Fruit fly (Drosophila melanogaster) whole organism, embryonic: ENCODE measurements around the gene Pp2C1.
A peak's percentile ranks its signal among the peaks of the same experiment; 100 is the strongest.

Source experiments
- BEAF-32 ChIP-seq: fragments of 200-800 bp; sonication (Bioruptor generic); optimal IDR thresholded peaks from 3 replicates; lab custom pipeline; 2017; ENCODE audit warnings: missing biosample characterization, missing genetic modification characterization, mild to moderate bottlenecking, moderate library complexity, missing genetic modification reagents
- CG11695 ChIP-seq: fragments of 200-800 bp; sonication (Bioruptor generic); IDR thresholded peaks from 3 replicates; pipeline ENCODE4 v1.3.6; 2022; ENCODE audit warnings: missing biosample characterization, missing genetic modification characterization
- CG13296 ChIP-seq: fragments of 200-800 bp; sonication (Bioruptor generic); optimal IDR thresholded peaks from 3 replicates; lab custom pipeline; 2018; ENCODE audit warnings: missing biosample characterization, mild to moderate bottlenecking, missing genetic modification characterization
- CG17568 ChIP-seq: fragments of 200-800 bp; sonication (Bioruptor generic); optimal IDR thresholded peaks from 2 replicates; lab custom pipeline; 2018; ENCODE audit warnings: missing biosample characterization, mild to moderate bottlenecking, missing genetic modification characterization, moderate library complexity
- CG17912 ChIP-seq: fragments of 200-800 bp; sonication (Bioruptor generic); optimal IDR thresholded peaks from 2 replicates; lab custom pipeline; 2018; ENCODE audit warnings: missing biosample characterization, mild to moderate bottlenecking, missing genetic modification characterization
- CG34422 ChIP-seq: fragments of 200-800 bp; sonication (Bioruptor generic); IDR thresholded peaks from 3 replicates; pipeline ENCODE4 v1.3.6; 2022; ENCODE audit warnings: missing biosample characterization, missing genetic modification characterization
- CG3995 ChIP-seq: fragments of 200-800 bp; sonication (Bioruptor generic); optimal IDR thresholded peaks from 3 replicates; lab custom pipeline; 2016; ENCODE audit warnings: missing biosample characterization, missing genetic modification characterization
- CG5245 ChIP-seq: fragments of 200-800 bp; sonication (Bioruptor generic); optimal IDR thresholded peaks from 3 replicates; lab custom pipeline; 2016; ENCODE audit warnings: missing biosample characterization, missing genetic modification characterization
- CG8281 ChIP-seq: fragments of 200-800 bp; sonication (Bioruptor generic); optimal IDR thresholded peaks from 2 replicates; lab custom pipeline; 2018; ENCODE audit warnings: missing biosample characterization, mild to moderate bottlenecking, missing genetic modification characterization, moderate library complexity
- CG8924 ChIP-seq: fragments of 200-800 bp; optimal IDR thresholded peaks from 3 replicates; lab custom pipeline; 2019; ENCODE audit warnings: missing biosample characterization, mild to moderate bottlenecking, missing genetic modification characterization, moderate library complexity
- CG9437 ChIP-seq: fragments of 200-800 bp; sonication (Bioruptor generic); optimal IDR thresholded peaks from 2 replicates; lab custom pipeline; 2018; ENCODE audit warnings: missing biosample characterization, mild to moderate bottlenecking, missing genetic modification characterization
- CG9797 ChIP-seq: fragments of 200-800 bp; sonication (Bioruptor generic); optimal IDR thresholded peaks from 3 replicates; lab custom pipeline; 2018; ENCODE audit warnings: missing biosample characterization, mild to moderate bottlenecking, missing genetic modification characterization
- CHES-1-like ChIP-seq: fragments of 200-800 bp; sonication (Bioruptor generic); optimal IDR thresholded peaks from 2 replicates; lab custom pipeline; 2016; ENCODE audit warnings: missing biosample characterization, missing genetic modification characterization
- CoRest ChIP-seq: fragments of 200-800 bp; sonication (Bioruptor generic); optimal IDR thresholded peaks from 3 replicates; lab custom pipeline; 2018; ENCODE audit warnings: missing biosample characterization, mild to moderate bottlenecking, missing genetic modification characterization, moderate library complexity
- Dp ChIP-seq: fragments of 200-800 bp; sonication (Bioruptor generic); optimal IDR thresholded peaks from 2 replicates; lab custom pipeline; 2018; ENCODE audit warnings: missing biosample characterization, mild to moderate bottlenecking, missing genetic modification characterization, moderate library complexity
- E2f2 ChIP-seq: fragments of 200-800 bp; sonication (Bioruptor generic); IDR thresholded peaks from 2 replicates; pipeline ENCODE4 v1.3.6; 2022; ENCODE audit warnings: missing biosample characterization, missing genetic modification characterization
- Elba2 ChIP-seq: fragments of 200-800 bp; sonication (Bioruptor generic); optimal IDR thresholded peaks from 3 replicates; lab custom pipeline; 2016; ENCODE audit warnings: missing biosample characterization, missing genetic modification characterization
- H15 ChIP-seq: fragments of 200-800 bp; sonication (Bioruptor generic); IDR thresholded peaks from 3 replicates; pipeline ENCODE4 v1.3.6; 2022; ENCODE audit warnings: missing biosample characterization, missing genetic modification characterization
- Lhr ChIP-seq: fragments of 200-800 bp; sonication (Bioruptor generic); optimal IDR thresholded peaks from 3 replicates; lab custom pipeline; 2017; ENCODE audit warnings: mild to moderate bottlenecking, missing biosample characterization, missing genetic modification reagents, missing genetic modification characterization
- Med ChIP-seq: fragments of 200-800 bp; sonication (Bioruptor generic); peaks from one replicate; lab custom pipeline; 2016; ENCODE audit warnings: missing biosample characterization, missing genetic modification characterization, mild to moderate bottlenecking, inconsistent platforms, moderate library complexity
- PHDP ChIP-seq: fragments of 200-800 bp; sonication (Bioruptor generic); optimal IDR thresholded peaks from 3 replicates; lab custom pipeline; 2018; ENCODE audit warnings: missing biosample characterization, mild to moderate bottlenecking, missing genetic modification characterization, moderate library complexity
- Ptx1 ChIP-seq: fragments of 200-800 bp; sonication (Bioruptor generic); IDR thresholded peaks from 2 replicates; pipeline ENCODE4 v1.3.6; 2022; ENCODE audit warnings: missing biosample characterization, missing genetic modification characterization
- Sin3A ChIP-seq: fragments of >200 bp; optimal IDR thresholded peaks from 2 replicates; lab custom pipeline; 2018
- TFAM ChIP-seq: fragments of 200-800 bp; sonication (Bioruptor generic); optimal IDR thresholded peaks from 2 replicates; lab custom pipeline; 2017; ENCODE audit warnings: missing biosample characterization, missing genetic modification characterization, inconsistent platforms
- Taf1 ChIP-seq: fragments of 200-800 bp; sonication (Bioruptor generic); IDR thresholded peaks from 2 replicates; pipeline ENCODE4 v1.3.6; 2022; ENCODE audit warnings: missing biosample characterization, missing genetic modification characterization
- Trl ChIP-seq, 3 experiments: fragments of >200 bp in 2 of 3; fragments of 200-800 bp in 1 of 3; sonication (Bioruptor generic) in 1 of 3; optimal IDR thresholded peaks; 2 replicates in 1 of 3; 3 replicates in 2 of 3; lab custom pipeline; 2016 to 2017; ENCODE audit warnings: missing biosample characterization in 1 of 3, missing genetic modification characterization in 1 of 3
- croc ChIP-seq: fragments of 200-800 bp; sonication (Bioruptor generic); conservative IDR thresholded peaks from 3 replicates; pipeline ENCODE4 v1.3.6; 2022; ENCODE audit warnings: missing biosample characterization, missing genetic modification characterization
- crol ChIP-seq: fragments of 200-800 bp; sonication (Bioruptor generic); IDR thresholded peaks from 2 replicates; pipeline ENCODE4 v1.3.6; 2022; ENCODE audit warnings: missing biosample characterization, missing genetic modification characterization
- crp ChIP-seq, 2 experiments: fragments of 200-800 bp; sonication (Bioruptor generic); optimal IDR thresholded peaks; 2 replicates in 1 of 2; 3 replicates in 1 of 2; lab custom pipeline; 2017; ENCODE audit warnings: missing biosample characterization in 2 of 2, missing genetic modification characterization in 2 of 2, mild to moderate bottlenecking in 1 of 2, moderate library complexity in 1 of 2
- dm ChIP-seq: fragments of 200-800 bp; sonication (Bioruptor generic); optimal IDR thresholded peaks from 3 replicates; lab custom pipeline; 2016; ENCODE audit warnings: missing biosample characterization, missing genetic modification characterization
- gcm ChIP-seq: fragments of 200-800 bp; sonication (Bioruptor generic); optimal IDR thresholded peaks from 2 replicates; lab custom pipeline; 2019; ENCODE audit warnings: missing biosample characterization, mild to moderate bottlenecking, missing genetic modification characterization, moderate library complexity
- luna ChIP-seq: fragments of 200-800 bp; sonication (Bioruptor generic); optimal IDR thresholded peaks from 2 replicates; lab custom pipeline; 2016; ENCODE audit warnings: missing biosample characterization, missing genetic modification characterization
- oc ChIP-seq: fragments of 200-800 bp; sonication (Bioruptor generic); optimal IDR thresholded peaks from 2 replicates; lab custom pipeline; 2018; ENCODE audit warnings: missing biosample characterization, mild to moderate bottlenecking, missing genetic modification characterization, moderate library complexity
- pros ChIP-seq: fragments of 200-800 bp; sonication (Bioruptor generic); optimal IDR thresholded peaks from 3 replicates; lab custom pipeline; 2019; ENCODE audit warnings: missing biosample characterization, mild to moderate bottlenecking, missing genetic modification characterization, moderate library complexity
- sc ChIP-seq, 3 experiments: fragments of >200 bp in 2 of 3; fragments of 200-800 bp in 1 of 3; sonication (Bioruptor generic) in 1 of 3; optimal IDR thresholded peaks; 2 replicates in 2 of 3; 3 replicates in 1 of 3; lab custom pipeline; 2017; ENCODE audit warnings: mild to moderate bottlenecking in 1 of 3, missing biosample characterization in 1 of 3, missing genetic modification characterization in 1 of 3, missing genetic modification reagents in 1 of 3
- stwl ChIP-seq: fragments of 200-800 bp; sonication (Bioruptor generic); optimal IDR thresholded peaks from 3 replicates; lab custom pipeline; 2018; ENCODE audit warnings: missing biosample characterization, mild to moderate bottlenecking, missing genetic modification characterization, moderate library complexity
- tna ChIP-seq: fragments of 200-800 bp; sonication (Bioruptor generic); IDR thresholded peaks from 2 replicates; pipeline ENCODE4 v1.3.6; 2022; ENCODE audit warnings: missing biosample characterization, missing genetic modification characterization; ENCODE audit not compliant: partially characterized antibody
- trem ChIP-seq: fragments of 200-800 bp; optimal IDR thresholded peaks from 3 replicates; lab custom pipeline; 2019; ENCODE audit warnings: missing biosample characterization, mild to moderate bottlenecking, missing genetic modification characterization, moderate library complexity

The Pp2C1 gene

DNA sequence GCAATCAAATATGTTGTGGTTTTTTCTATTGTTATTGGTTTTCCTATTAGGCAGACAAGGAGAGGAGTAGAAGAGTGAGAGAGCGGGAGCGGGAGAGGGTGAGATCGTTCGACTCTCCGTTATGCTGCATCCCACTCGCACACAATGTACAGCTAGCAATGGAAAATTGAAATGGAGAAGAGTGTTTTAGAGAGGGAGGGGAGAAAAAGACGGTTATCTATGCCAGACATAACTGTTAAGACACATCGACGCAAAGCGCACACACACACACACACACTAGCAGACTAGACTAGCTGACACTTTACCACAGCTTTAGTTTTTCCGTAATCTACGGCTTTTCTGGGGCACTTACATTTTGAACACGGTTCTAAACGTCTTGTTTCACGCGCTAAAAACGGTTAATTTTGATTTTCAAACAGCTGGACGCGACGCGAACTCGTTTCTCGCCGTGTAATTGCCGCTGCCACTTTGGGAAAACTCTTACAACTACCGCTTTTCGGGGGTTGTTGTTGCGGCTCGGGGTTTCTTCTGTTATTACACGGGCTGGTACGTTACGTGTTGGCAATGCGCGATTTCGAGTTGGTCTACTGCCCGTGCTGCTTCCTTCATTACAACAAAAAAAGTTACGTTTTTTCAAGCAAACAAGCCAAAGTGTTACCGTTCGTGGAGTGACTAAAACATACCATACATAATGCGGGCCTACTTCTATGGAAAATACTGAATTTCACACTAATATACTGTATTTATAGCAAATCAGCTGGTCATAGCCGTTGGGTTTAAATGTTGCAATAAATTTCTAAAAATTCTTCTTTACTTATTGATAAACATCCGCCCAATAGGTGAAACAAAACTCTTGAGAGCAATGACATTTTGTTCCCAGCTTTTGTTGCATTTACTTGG lies 7.5 kb downstream of the Pp2C1 start, which contains the start of gene fzr (continued):
- 0 out of 2 replicates have a peak, but pooled peaks have one; percentile 13 for TF ChIP-seq Ptx1 (GFP tag; lab: Robert Waterston, UW)
- no peak for TF ChIP-seq Taf1 (GFP tag; lab: Robert Waterston, UW)
- no peak for TF ChIP-seq CG8924 (tag; lab: Kevin White, UChicago)
- TF ChIP-seq CG3995 (GFP tag; lab: Kevin White, UChicago), result no peak
- no peak for TF ChIP-seq TFAM
- peak; percentile 19 for TF ChIP-seq stwl (tag; lab: Kevin White, UChicago)
- TF ChIP-seq CG13296, result no peak
- peak; percentile 85 for TF ChIP-seq CG9437
- peak; percentile 15 for TF ChIP-seq Dp
- no peak for TF ChIP-seq CG5245 (GFP tag; lab: Kevin White, UChicago)
- TF ChIP-seq CG17568 (GFP tag; lab: Kevin White, UChicago), result peak; percentile 15
- peak; percentile 29 for TF ChIP-seq Sin3A
- peak; percentile 32 for TF ChIP-seq BEAF-32 (GFP tag; lab: Kevin White, UChicago)
- peak; percentile 72 to 74 for TF ChIP-seq Trl (optimal IDR thresholded peaks at IDR 0.05; lab: Kevin White, UChicago)
- no peak for TF ChIP-seq Trl (GFP tag; optimal IDR thresholded peaks at IDR 0.05; lab: Kevin White, UChicago)
- 0 out of 3 replicates have a peak, but pooled peaks have one; percentile 14 for TF ChIP-seq CG34422 (GFP tag; lab: Robert Waterston, UW)
- TF ChIP-seq trem (tag; lab: Kevin White, UChicago), result peak; percentile 29
- no peak for TF ChIP-seq CG8281 (tag; lab: Kevin White, UChicago)
- TF ChIP-seq crol (GFP tag; lab: Robert Waterston, UW), result peak; percentile 60
- TF ChIP-seq crp (GFP tag; optimal IDR thresholded peaks at IDR 0.05; lab: Kevin White, UChicago), result peak; percentile 50 to 88
- peak; percentile 88 for TF ChIP-seq Elba2 (GFP tag; lab: Kevin White, UChicago)
- no peak for TF ChIP-seq CoRest (tag; lab: Kevin White, UChicago)
- no peak for TF ChIP-seq tna (GFP tag; lab: Robert Waterston, UW)
- TF ChIP-seq H15, result 0 out of 3 replicates have a peak, but pooled peaks have one; percentile 29
- TF ChIP-seq Lhr, result peak; percentile 33
- peak; percentile 12; the same call in 1 of the 2 replicates for TF ChIP-seq E2f2 (GFP tag; lab: Robert Waterston, UW)
- no peak for TF ChIP-seq croc (GFP tag; lab: Robert Waterston, UW)
- TF ChIP-seq luna (GFP tag; lab: Kevin White, UChicago), result no peak
- TF ChIP-seq CHES-1-like (GFP tag; lab: Kevin White, UChicago), result no peak
- peak; percentile 14 for TF ChIP-seq Med
- TF ChIP-seq sc (optimal IDR thresholded peaks at IDR 0.05; lab: Kevin White, UChicago), result no peak
- TF ChIP-seq sc (GFP tag; optimal IDR thresholded peaks at IDR 0.05; lab: Kevin White, UChicago), result no peak
- TF ChIP-seq oc (tag; lab: Kevin White, UChicago), result no peak
- TF ChIP-seq gcm (GFP tag; lab: Kevin White, UChicago), result no peak
- TF ChIP-seq pros (GFP tag; lab: Kevin White, UChicago), result peak; percentile 49
- TF ChIP-seq CG11695 (GFP tag; lab: Robert Waterston, UW), result peak; percentile 65; the same call in 2 of the 3 replicates
- TF ChIP-seq dm (GFP tag; lab: Kevin White, UChicago), result no peak
- peak; percentile 90 for TF ChIP-seq CG9797 (GFP tag; lab: Kevin White, UChicago)
- no peak for TF ChIP-seq CG17912
- no peak for TF ChIP-seq PHDP (tag; lab: Kevin White, UChicago)
